Fruit fly (Drosophila melanogaster) whole organism, pupa: ENCODE measurements around the gene CG16959.
A peak's percentile ranks its signal among the peaks of the same experiment; 100 is the strongest.

Experiments used
- CG10348 ChIP-seq: fragments of 200-800 bp; sonication (Bioruptor generic); IDR thresholded peaks from 2 replicates; pipeline ENCODE4 v1.3.6; 2022; ENCODE audit warnings: missing biosample characterization, missing genetic modification characterization
- CG12605 ChIP-seq: fragments of 200-800 bp; sonication (Bioruptor generic); IDR thresholded peaks from 2 replicates; pipeline ENCODE4 v1.3.6; 2022; ENCODE audit warnings: missing biosample characterization, missing genetic modification characterization
- CG13204 ChIP-seq: fragments of 200-800 bp; sonication (Bioruptor generic); optimal IDR thresholded peaks from 2 replicates; lab custom pipeline; 2018; ENCODE audit warnings: missing biosample characterization, mild to moderate bottlenecking, missing genetic modification characterization, moderate library complexity
- CG14655 ChIP-seq: fragments of 200-800 bp; sonication (Bioruptor generic); optimal IDR thresholded peaks from 3 replicates; lab custom pipeline; 2017; ENCODE audit warnings: mild to moderate bottlenecking, missing biosample characterization, missing genetic modification reagents, missing genetic modification characterization
- CG15710 ChIP-seq: fragments of 200-800 bp; sonication (Bioruptor generic); optimal IDR thresholded peaks from 2 replicates; lab custom pipeline; 2018; ENCODE audit warnings: missing biosample characterization, mild to moderate bottlenecking, missing genetic modification characterization, moderate library complexity
- CG17806 ChIP-seq: fragments of 200-800 bp; sonication (Bioruptor generic); optimal IDR thresholded peaks from 2 replicates; lab custom pipeline; 2018; ENCODE audit warnings: missing biosample characterization, mild to moderate bottlenecking, missing genetic modification characterization, moderate library complexity
- CG32121 ChIP-seq: fragments of 200-800 bp; sonication (Bioruptor generic); IDR thresholded peaks from 2 replicates; pipeline ENCODE4 v1.3.6; 2022; ENCODE audit warnings: missing biosample characterization, missing genetic modification characterization
- CG34367 ChIP-seq: fragments of 200-800 bp; sonication (Bioruptor generic); optimal IDR thresholded peaks from 2 replicates; lab custom pipeline; 2018; ENCODE audit warnings: missing biosample characterization, mild to moderate bottlenecking, missing genetic modification characterization
- CG4496 ChIP-seq: fragments of 200-800 bp; sonication (Bioruptor generic); IDR thresholded peaks from 3 replicates; pipeline ENCODE4 v1.3.6; 2022; ENCODE audit warnings: missing biosample characterization, missing genetic modification characterization
- CG8159 ChIP-seq: fragments of 200-800 bp; sonication (Bioruptor generic); optimal IDR thresholded peaks from 3 replicates; lab custom pipeline; 2018; ENCODE audit warnings: missing biosample characterization, mild to moderate bottlenecking, missing genetic modification characterization, moderate library complexity
- CG8301 ChIP-seq: fragments of 200-800 bp; sonication (Bioruptor generic); optimal IDR thresholded peaks from 2 replicates; lab custom pipeline; 2018; ENCODE audit warnings: missing biosample characterization, mild to moderate bottlenecking, missing genetic modification characterization
- CG9948 ChIP-seq: fragments of 200-800 bp; sonication (Bioruptor generic); optimal IDR thresholded peaks from 2 replicates; lab custom pipeline; 2018; ENCODE audit warnings: missing biosample characterization, mild to moderate bottlenecking, missing genetic modification characterization, moderate library complexity
- D1 ChIP-seq: fragments of 200-800 bp; sonication (Bioruptor generic); optimal IDR thresholded peaks from 2 replicates; lab custom pipeline; 2018; ENCODE audit warnings: missing biosample characterization, mild to moderate bottlenecking, missing genetic modification characterization, moderate library complexity
- EcR ChIP-seq: fragments of 200-800 bp; sonication (Bioruptor generic); optimal IDR thresholded peaks from 3 replicates; lab custom pipeline; 2019; ENCODE audit warnings: missing biosample characterization, missing genetic modification characterization, mild to moderate bottlenecking, moderate library complexity, missing genetic modification reagents
- Ets98B ChIP-seq: fragments of 200-800 bp; sonication (Bioruptor generic); IDR thresholded peaks from 2 replicates; pipeline ENCODE4 v1.3.6; 2022; ENCODE audit warnings: missing biosample characterization, missing genetic modification characterization
- Pif1A ChIP-seq: fragments of 200-800 bp; sonication (Bioruptor generic); optimal IDR thresholded peaks from 3 replicates; lab custom pipeline; 2016; ENCODE audit warnings: missing biosample characterization, missing genetic modification characterization
- Pif1B ChIP-seq: fragments of 200-800 bp; sonication (Bioruptor generic); optimal IDR thresholded peaks from 3 replicates; lab custom pipeline; 2016; ENCODE audit warnings: missing biosample characterization, missing genetic modification characterization
- Snoo ChIP-seq: fragments of 200-800 bp; sonication (Bioruptor generic); optimal IDR thresholded peaks from 3 replicates; lab custom pipeline; 2017; ENCODE audit warnings: missing biosample characterization, mild to moderate bottlenecking, missing genetic modification characterization, inconsistent platforms
- fd96Ca ChIP-seq: fragments of 200-800 bp; sonication (Bioruptor generic); IDR thresholded peaks from 3 replicates; pipeline ENCODE4 v1.3.6; 2022; ENCODE audit warnings: missing biosample characterization, missing genetic modification characterization
- gl ChIP-seq: fragments of 200-800 bp; sonication (Bioruptor generic); optimal IDR thresholded peaks from 2 replicates; lab custom pipeline; 2018; ENCODE audit warnings: missing biosample characterization, mild to moderate bottlenecking, missing genetic modification characterization
- rn ChIP-seq: fragments of 200-800 bp; sonication (Bioruptor generic); IDR thresholded peaks from 2 replicates; pipeline ENCODE4 v1.3.6; 2022; ENCODE audit warnings: missing biosample characterization, missing genetic modification characterization

Gene CG16959

dm6 chr3L:15131278-15131677 lies 6.2 kb upstream of the CG16959 start, which contains the start of gene CG13457:
CG13457 (minus strand) TSS chr3L:15131378.
- TF ChIP-seq CG9948 (tag; lab: Kevin White, UChicago) (no peak), CG4496 (GFP tag; lab: Robert Waterston, UW) (no peak), CG15710 (no peak), fd96Ca (no peak), CG17806 (tag; lab: Kevin White, UChicago) (no peak), CG32121 (no peak), CG12605 (GFP tag; lab: Robert Waterston, UW) (no peak)

dm6 chr3L:15125717-15126116 lies 596 bp upstream of the CG16959 start:
- peak; percentile 30 for TF ChIP-seq CG9948 (tag; lab: Kevin White, UChicago)
- TF ChIP-seq CG4496 (GFP tag; lab: Robert Waterston, UW): no peak
- peak; percentile 51 for TF ChIP-seq CG8301 (tag; lab: Kevin White, UChicago)
- TF ChIP-seq, all 21 proteins: peak for 2

DNA sequence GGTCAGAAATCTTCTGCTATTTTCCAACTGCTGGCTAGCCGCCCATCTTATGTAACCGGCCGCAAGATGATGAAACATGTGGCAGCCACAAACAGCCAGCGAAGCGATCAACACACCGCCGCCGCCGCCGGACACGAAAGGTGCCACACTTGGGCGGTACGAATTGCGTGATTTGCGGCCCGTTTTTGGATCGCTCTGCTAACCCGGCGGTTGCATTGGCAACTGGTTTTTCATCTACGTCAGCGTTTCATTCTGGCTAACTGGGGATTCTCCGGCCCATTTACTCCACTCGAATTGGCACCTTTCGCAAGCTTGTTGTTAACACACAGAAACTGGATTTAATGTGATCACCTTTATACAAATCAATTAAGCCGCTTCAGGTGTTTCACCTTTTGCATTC lies 1.4 kb downstream of the CG16959 start:
- TF ChIP-seq CG12605 (GFP tag; lab: Robert Waterston, UW): no peak
- no peak for TF ChIP-seq CG14655
- TF ChIP-seq rn (GFP tag; lab: Robert Waterston, UW): no peak
- peak; percentile 88 for TF ChIP-seq EcR (GFP tag; lab: Kevin White, UChicago)
- no peak for TF ChIP-seq CG15710
- TF ChIP-seq CG17806 (tag; lab: Kevin White, UChicago): no peak
- TF ChIP-seq CG13204 (GFP tag; lab: Kevin White, UChicago): peak; percentile 83

- TF ChIP-seq CG8159 (tag; lab: Kevin White, UChicago): no peak
- TF ChIP-seq rn (GFP tag; lab: Robert Waterston, UW): no peak
- TF ChIP-seq CG17806 (tag; lab: Kevin White, UChicago): no peak
- TF ChIP-seq CG15710: no peak
- TF ChIP-seq Ets98B (GFP tag; lab: Robert Waterston, UW): no peak
- no peak for TF ChIP-seq fd96Ca
- no peak for TF ChIP-seq CG34367
Observed at dm6 chr3L:15121272-15121671, 3.8 kb downstream of the CG16959 start, which contains the start of gene CG32847. CG32847 (plus strand) TSS chr3L:15121572.

DNA sequence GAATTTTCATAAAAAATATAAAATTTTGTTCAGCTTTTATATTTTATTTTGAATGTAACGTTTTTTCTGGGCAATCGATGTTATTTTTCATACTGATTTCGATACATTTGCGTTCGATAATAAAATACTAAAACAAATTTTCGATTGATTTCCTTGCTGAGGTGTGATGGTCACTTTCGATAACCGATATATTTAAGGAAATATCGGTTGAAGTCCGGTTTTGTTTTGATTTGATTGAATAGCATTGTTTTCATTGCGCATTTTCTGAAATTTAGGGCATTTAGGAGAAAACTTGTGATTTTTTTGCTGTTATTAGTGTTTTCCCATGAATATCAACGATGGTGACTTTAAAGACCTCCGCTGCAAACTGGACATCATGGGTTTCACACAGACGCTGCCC lies 8.6 kb downstream of the CG16959 start, which contains the start of gene Cep135:
TSS of gene Cep135 (plus strand) at position 202 of the 400 bp plus-strand sequence.
- TF ChIP-seq CG32121: no peak
- peak; percentile 35 for TF ChIP-seq D1 (tag; lab: Kevin White, UChicago)
- TF ChIP-seq, all 21 proteins: peak for 1

- TF ChIP-seq CG4496 (GFP tag; lab: Robert Waterston, UW): 0 out of 3 replicates have a peak, but pooled peaks have one; percentile 16
- TF ChIP-seq rn (GFP tag; lab: Robert Waterston, UW): no peak
- TF ChIP-seq CG8159 (tag; lab: Kevin White, UChicago): no peak
- TF ChIP-seq gl (tag; lab: Kevin White, UChicago): no peak
Observed at dm6 chr3L:15113257-15113656, 11.9 kb downstream of the CG16959 start, which contains the start of gene CG13458. CG13458 (plus strand) TSS chr3L:15113557.

DNA sequence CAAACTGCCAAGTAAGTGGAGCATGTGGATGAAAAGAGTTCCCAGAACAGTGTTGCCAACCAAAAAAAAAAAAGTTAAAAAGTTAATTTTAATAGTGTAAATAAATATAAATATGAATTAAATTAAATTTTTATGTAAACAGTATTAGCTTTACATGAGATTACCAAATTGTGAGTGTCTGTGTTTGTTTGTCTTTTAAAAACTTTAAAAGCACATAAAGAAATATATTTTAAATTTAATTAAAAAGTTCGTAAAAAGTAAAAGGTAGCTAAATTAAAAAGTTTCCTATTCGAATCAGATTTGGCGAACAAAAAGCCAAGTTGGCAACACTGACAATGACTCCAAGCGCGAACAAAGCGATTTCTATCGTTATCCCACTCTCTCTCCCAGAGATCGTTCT lies 16.2 kb downstream of the CG16959 start:
- TF ChIP-seq CG10348 (GFP tag; lab: Robert Waterston, UW): no peak
- no peak for TF ChIP-seq rn (GFP tag; lab: Robert Waterston, UW)
- no peak for TF ChIP-seq CG32121
- TF ChIP-seq Pif1B (GFP tag; lab: Kevin White, UChicago): no peak
- no peak for TF ChIP-seq D1 (tag; lab: Kevin White, UChicago)
- TF ChIP-seq CG14655: no peak
- no peak for TF ChIP-seq gl (tag; lab: Kevin White, UChicago)
- TF ChIP-seq CG4496 (GFP tag; lab: Robert Waterston, UW): no peak; the same call in 2 of the 3 replicates
- TF ChIP-seq fd96Ca: no peak
- TF ChIP-seq CG8159 (tag; lab: Kevin White, UChicago): peak; percentile 50
- peak; percentile 34 for TF ChIP-seq CG15710
- TF ChIP-seq CG12605 (GFP tag; lab: Robert Waterston, UW): peak; percentile 43
- peak; percentile 50 for TF ChIP-seq CG9948 (tag; lab: Kevin White, UChicago)
- TF ChIP-seq Pif1A (GFP tag; lab: Kevin White, UChicago): no peak
- no peak for TF ChIP-seq Ets98B (GFP tag; lab: Robert Waterston, UW)
- peak; percentile 5 for TF ChIP-seq CG34367
- TF ChIP-seq CG17806 (tag; lab: Kevin White, UChicago): peak; percentile 28
- TF ChIP-seq CG8301 (tag; lab: Kevin White, UChicago): peak; percentile 35
- TF ChIP-seq CG13204 (GFP tag; lab: Kevin White, UChicago): no peak
- peak; percentile 24 for TF ChIP-seq Snoo
- TF ChIP-seq EcR (GFP tag; lab: Kevin White, UChicago): no peak

- peak; percentile 67 for TF ChIP-seq CG4496 (GFP tag; lab: Robert Waterston, UW)
- TF ChIP-seq fd96Ca: peak; percentile 34; the same call in 1 of the 3 replicates
- 0 out of 2 replicates have a peak, but pooled peaks have one; percentile 4 for TF ChIP-seq Ets98B (GFP tag; lab: Robert Waterston, UW)
- no peak for TF ChIP-seq CG10348 (GFP tag; lab: Robert Waterston, UW)
Observed at dm6 chr3L:15108524-15108923, 16.6 kb downstream of the CG16959 start.
